Fruit fly (Drosophila melanogaster) whole organism, embryonic: ENCODE data around the gene Ser7.

Experiments
- Antp ChIP-seq: fragments of 200-800 bp; sonication (Bioruptor generic); optimal IDR thresholded peaks from 3 replicates; lab custom pipeline; 2016; ENCODE audit warnings: missing biosample characterization, missing genetic modification characterization
- Atf6 ChIP-seq: fragments of 200-800 bp; sonication (Bioruptor generic); IDR thresholded peaks from 2 replicates; pipeline ENCODE4 v1.3.6; 2022; ENCODE audit warnings: missing biosample characterization, missing genetic modification characterization
- CG11695 ChIP-seq: fragments of 200-800 bp; sonication (Bioruptor generic); IDR thresholded peaks from 3 replicates; pipeline ENCODE4 v1.3.6; 2022; ENCODE audit warnings: missing biosample characterization, missing genetic modification characterization
- CG2120 ChIP-seq: fragments of 200-800 bp; sonication (Bioruptor generic); optimal IDR thresholded peaks from 3 replicates; lab custom pipeline; 2016; ENCODE audit warnings: missing biosample characterization, missing genetic modification characterization
- Dll ChIP-seq: fragments of 200-800 bp; sonication (Bioruptor generic); IDR thresholded peaks from 4 replicates; pipeline ENCODE4 v1.3.6; 2022; ENCODE audit warnings: missing biosample characterization, missing genetic modification characterization; ENCODE audit not compliant: partially characterized antibody
- E2f1 ChIP-seq: fragments of 200-800 bp; sonication (Bioruptor generic); IDR thresholded peaks from 2 replicates; pipeline ENCODE4 v1.3.6; 2022; ENCODE audit warnings: missing biosample characterization, missing genetic modification characterization
- Gug ChIP-seq: fragments of 200-800 bp; sonication (Bioruptor generic); IDR thresholded peaks from 4 replicates; pipeline ENCODE4 v1.3.6; 2022; ENCODE audit warnings: missing biosample characterization, missing genetic modification characterization
- Ptx1 ChIP-seq: fragments of 200-800 bp; sonication (Bioruptor generic); IDR thresholded peaks from 2 replicates; pipeline ENCODE4 v1.3.6; 2022; ENCODE audit warnings: missing biosample characterization, missing genetic modification characterization
- cato ChIP-seq: fragments of 200-800 bp; sonication (Bioruptor generic); optimal IDR thresholded peaks from 2 replicates; lab custom pipeline; 2016; ENCODE audit warnings: missing biosample characterization, missing genetic modification characterization, borderline replicate concordance
- repo ChIP-seq: fragments of 200-800 bp; sonication (Bioruptor generic); optimal IDR thresholded peaks from 2 replicates; lab custom pipeline; 2016; ENCODE audit warnings: missing biosample characterization, missing genetic modification characterization

DNA sequence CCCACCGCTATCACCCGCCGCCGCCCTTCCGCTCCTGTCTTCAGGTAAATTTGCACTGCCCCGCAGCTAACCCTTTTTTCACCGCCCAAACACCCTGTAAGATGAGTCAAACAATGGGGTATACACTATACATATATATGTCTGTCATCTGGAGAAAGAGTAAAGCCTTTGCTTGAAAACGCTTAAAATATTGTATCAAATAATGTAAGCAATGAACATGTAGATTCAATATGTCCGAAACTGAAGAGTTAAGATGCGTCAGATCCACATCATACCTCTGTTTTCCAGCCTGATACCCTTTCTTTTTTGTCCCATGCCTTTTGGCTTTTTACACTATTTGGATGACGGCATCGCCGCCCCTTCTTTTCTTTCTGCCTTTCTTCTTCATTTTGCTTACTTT is 27.8 kb downstream of the Ser7 start:
- TF ChIP-seq E2f1 (GFP tag; lab: Robert Waterston, UW), result peak; percentile 61
- peak; percentile 42; the same call in 1 of the 4 replicates for TF ChIP-seq Gug (GFP tag; lab: Robert Waterston, UW)
- TF ChIP-seq CG11695 (GFP tag; lab: Robert Waterston, UW), result no peak
- TF ChIP-seq cato (GFP tag; lab: Kevin White, UChicago), result no peak
- no peak for TF ChIP-seq Antp
- TF ChIP-seq CG2120, result peak; percentile 45
- no peak for TF ChIP-seq Dll (GFP tag; lab: Robert Waterston, UW)
- peak; percentile 50 for TF ChIP-seq Ptx1 (GFP tag; lab: Robert Waterston, UW)
- TF ChIP-seq Atf6 (GFP tag; lab: Robert Waterston, UW), result no peak
- TF ChIP-seq repo (GFP tag; lab: Kevin White, UChicago), result no peak
